Worm (Caenorhabditis elegans) whole organism, midembryonic: Measurements from ENCODE around the gene rpl-7A.

Source experiments
- T22C8.4 ChIP-seq: fragments of 200-800 bp; sonication (Bioruptor generic); IDR thresholded peaks from 2 replicates; pipeline ENCODE4 v1.3.6; 2022; ENCODE audit warnings: missing genetic modification characterization, missing compliant biosample characterization
- cog-1 ChIP-seq: sonication (generic microtip); optimal IDR thresholded peaks from 2 replicates; lab custom pipeline; 2016; ENCODE audit warnings: missing genetic modification characterization, missing compliant biosample characterization
- flt-1 ChIP-seq: fragments of 200-800 bp; sonication (Bioruptor generic); IDR thresholded peaks from 2 replicates; pipeline ENCODE4 v1.3.6; 2022; ENCODE audit warnings: missing genetic modification characterization, missing compliant biosample characterization
- klf-2 ChIP-seq: fragments of 200-800 bp; sonication (Bioruptor generic); conservative IDR thresholded peaks from 2 replicates; pipeline ENCODE4 v1.3.6; 2022; ENCODE audit warnings: missing genetic modification reagents, missing genetic modification characterization, missing compliant biosample characterization
- med-1 ChIP-seq: sonication (generic microtip); optimal IDR thresholded peaks from 2 replicates; lab custom pipeline; 2017; ENCODE audit warnings: missing genetic modification characterization, mild to moderate bottlenecking, missing compliant biosample characterization, antibody characterized with exemption, missing genetic modification reagents; ENCODE audit not compliant: insufficient read depth
- ref-1 ChIP-seq: fragments of 200-800 bp; sonication (Bioruptor generic); conservative IDR thresholded peaks from 2 replicates; pipeline ENCODE4 v1.3.6; 2022; ENCODE audit warnings: missing genetic modification reagents, missing genetic modification characterization, missing compliant biosample characterization
- tab-1 ChIP-seq: fragments of 200-800 bp; sonication (Bioruptor generic); IDR thresholded peaks from 2 replicates; pipeline ENCODE4 v1.3.6; 2022; ENCODE audit warnings: missing genetic modification characterization, missing compliant biosample characterization
- ztf-23 ChIP-seq: fragments of 200-800 bp; sonication (Bioruptor generic); IDR thresholded peaks from 2 replicates; pipeline ENCODE4 v1.3.6; 2022; ENCODE audit warnings: missing genetic modification reagents, missing genetic modification characterization, missing compliant biosample characterization
- ztf-29 ChIP-seq: fragments of 200-800 bp; sonication (Bioruptor generic); IDR thresholded peaks from 2 replicates; pipeline ENCODE4 v1.3.6; 2022; ENCODE audit warnings: missing genetic modification reagents, missing genetic modification characterization, missing compliant biosample characterization

rpl-7A gene

DNA sequence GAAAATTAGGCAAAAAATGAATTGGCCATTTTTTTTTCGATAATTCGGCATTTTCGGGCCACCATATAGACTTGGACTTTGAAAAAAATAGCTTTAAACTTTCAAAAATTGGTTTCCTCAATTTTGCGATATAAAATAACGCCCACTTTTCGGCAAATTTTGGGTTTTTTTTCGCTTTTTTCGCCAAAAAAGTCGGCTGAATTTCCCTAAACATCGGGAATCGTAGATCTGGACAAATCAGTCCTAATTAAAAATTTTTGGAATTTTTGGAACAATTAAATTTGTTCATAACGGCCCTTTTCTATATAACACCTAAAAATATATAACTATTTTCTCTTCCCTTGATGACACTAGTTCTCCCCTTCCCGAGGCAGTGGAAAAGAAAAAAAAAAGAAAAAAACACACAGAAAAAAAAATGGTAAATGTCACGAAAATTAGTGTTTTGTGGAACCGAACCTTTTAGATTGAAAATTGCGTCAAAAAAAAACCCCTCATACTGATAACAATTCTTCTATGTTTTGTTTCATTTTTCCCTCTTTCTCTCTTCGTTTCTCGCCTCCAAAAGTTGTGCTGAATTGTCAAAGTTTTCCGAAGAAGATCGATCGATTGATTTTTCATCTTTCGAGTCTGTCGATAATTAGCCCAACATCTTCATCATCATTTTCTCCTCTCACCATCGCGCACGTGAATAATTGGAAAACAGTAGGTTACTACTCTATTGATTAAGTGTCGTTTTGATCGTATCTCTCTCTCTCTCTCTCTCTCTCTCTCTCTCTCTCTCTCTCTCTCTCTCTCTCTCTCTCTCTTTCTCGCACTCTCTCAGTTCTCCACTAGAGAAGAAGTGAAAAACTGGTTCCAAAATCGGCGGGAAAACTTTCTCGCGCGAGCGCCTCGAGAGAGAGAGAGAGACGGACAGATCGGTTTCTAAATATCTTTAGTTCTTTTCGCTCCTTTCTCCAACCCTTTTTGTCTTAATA is 10.2 kb upstream of the rpl-7A start, which contains the start of gene Y24D9A.6:
Y24D9A.6 (minus strand) TSS at position 51 of the 977 bp plus-strand sequence.
- TF ChIP-seq ref-1 (GFP tag; lab: Robert Waterston, UW) (no peak), T22C8.4 (GFP tag; lab: Robert Waterston, UW) (peak; percentile 51; the same call in 1 of the 2 replicates)

- no peak for TF ChIP-seq med-1 (GFP tag; lab: Kevin White, UChicago)
- TF ChIP-seq T22C8.4 (GFP tag; lab: Robert Waterston, UW): no peak
- TF ChIP-seq klf-2 (GFP tag; lab: Robert Waterston, UW): no peak
- TF ChIP-seq tab-1 (GFP tag; lab: Robert Waterston, UW): 0 out of 2 replicates have a peak, but pooled peaks have one; percentile 58
- no peak for TF ChIP-seq cog-1 (tag; lab: Kevin White, UChicago)
- no peak for TF ChIP-seq ztf-29 (GFP tag; lab: Robert Waterston, UW)
- TF ChIP-seq flt-1: 0 out of 2 replicates have a peak, but pooled peaks have one; percentile 13
- TF ChIP-seq ztf-23: 0 out of 2 replicates have a peak, but pooled peaks have one; percentile 21
- no peak for TF ChIP-seq ref-1 (GFP tag; lab: Robert Waterston, UW)
Measured at ce11 chrIV:4399418-4400136, 9.2 kb upstream of the rpl-7A start.

DNA sequence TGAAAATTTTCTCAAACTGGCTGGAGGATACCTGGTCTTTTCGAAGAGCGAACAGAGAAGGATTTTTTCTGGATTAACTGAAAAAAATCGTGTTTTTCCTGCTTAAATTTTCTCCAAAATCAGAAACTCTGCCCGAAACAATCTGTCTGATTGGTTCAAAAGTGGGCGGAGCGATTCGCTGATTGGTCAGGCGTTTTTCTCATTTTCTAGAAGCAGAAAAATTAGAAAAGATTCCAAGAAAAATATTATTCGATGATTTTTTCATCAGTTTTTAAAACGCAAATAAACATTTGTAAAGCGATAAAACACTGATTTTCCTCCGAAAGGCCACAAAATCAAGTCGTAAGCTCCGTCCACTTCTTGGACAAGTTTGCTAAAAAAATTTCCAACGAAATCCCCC is 8.5 kb upstream of the rpl-7A start:
- TF ChIP-seq klf-2 (GFP tag; lab: Robert Waterston, UW) (no peak), tab-1 (GFP tag; lab: Robert Waterston, UW) (no peak), ztf-23 (no peak), flt-1 (no peak), ztf-29 (GFP tag; lab: Robert Waterston, UW) (no peak), cog-1 (tag; lab: Kevin White, UChicago) (no peak), T22C8.4 (GFP tag; lab: Robert Waterston, UW) (no peak), ref-1 (GFP tag; lab: Robert Waterston, UW) (no peak), med-1 (GFP tag; lab: Kevin White, UChicago) (no peak)

- TF ChIP-seq T22C8.4 (GFP tag; lab: Robert Waterston, UW) (no peak), ztf-23 (peak; percentile 38; the same call in 1 of the 2 replicates), flt-1 (no peak), klf-2 (GFP tag; lab: Robert Waterston, UW) (no peak)
Measured at ce11 chrIV:4398420-4398819, 8.0 kb upstream of the rpl-7A start.

DNA sequence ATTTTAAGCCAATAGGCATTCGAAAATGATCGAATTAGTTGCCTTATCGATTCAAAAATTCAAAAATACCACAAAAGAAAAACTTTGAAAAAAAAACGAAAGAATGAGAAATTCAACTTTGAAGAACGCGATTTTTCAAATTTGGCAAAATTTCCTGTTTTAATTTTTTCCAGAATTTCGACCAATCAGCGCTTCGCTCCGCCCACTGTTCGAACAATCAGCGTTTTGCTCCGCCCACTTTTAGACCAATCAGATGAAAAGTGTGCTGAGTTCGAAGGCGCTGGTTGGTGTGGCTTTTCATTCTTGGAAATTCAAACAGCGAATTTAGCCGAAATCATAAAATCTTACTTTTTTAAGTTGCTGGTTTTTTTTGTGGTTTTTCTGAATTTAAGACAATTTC is 7.2 kb upstream of the rpl-7A start:
- TF ChIP-seq klf-2 (GFP tag; lab: Robert Waterston, UW) (no peak), ztf-29 (GFP tag; lab: Robert Waterston, UW) (no peak), ref-1 (GFP tag; lab: Robert Waterston, UW) (no peak), ztf-23 (no peak), med-1 (GFP tag; lab: Kevin White, UChicago) (no peak), flt-1 (no peak), cog-1 (tag; lab: Kevin White, UChicago) (no peak), T22C8.4 (GFP tag; lab: Robert Waterston, UW) (no peak), tab-1 (GFP tag; lab: Robert Waterston, UW) (no peak)

DNA sequence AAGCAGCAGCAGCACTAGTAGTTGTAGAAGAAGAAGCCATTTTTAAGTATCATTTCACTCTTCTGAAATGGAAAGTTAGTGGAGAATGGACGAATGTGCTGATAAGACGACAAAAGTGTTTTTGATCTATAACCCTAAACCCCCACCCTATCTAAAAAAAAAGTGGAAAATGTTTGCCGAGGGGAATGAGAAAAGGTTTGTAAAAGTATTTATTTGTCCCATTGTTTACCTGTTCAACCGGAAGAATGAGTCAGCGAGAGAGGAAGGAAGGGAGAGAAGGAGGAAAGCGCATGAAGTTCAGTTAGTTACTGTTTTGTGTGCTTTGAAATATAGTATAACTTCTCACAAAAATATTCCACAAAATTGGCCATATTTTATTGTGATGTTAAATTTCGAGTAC is 6.7 kb upstream of the rpl-7A start:
- TF ChIP-seq ztf-23: no peak
- TF ChIP-seq ref-1 (GFP tag; lab: Robert Waterston, UW): no peak
- TF ChIP-seq klf-2 (GFP tag; lab: Robert Waterston, UW): no peak
- TF ChIP-seq cog-1 (tag; lab: Kevin White, UChicago): no peak
- no peak for TF ChIP-seq ztf-29 (GFP tag; lab: Robert Waterston, UW)
- no peak for TF ChIP-seq med-1 (GFP tag; lab: Kevin White, UChicago)
- no peak for TF ChIP-seq flt-1
- TF ChIP-seq T22C8.4 (GFP tag; lab: Robert Waterston, UW): no peak
- TF ChIP-seq tab-1 (GFP tag; lab: Robert Waterston, UW): no peak

ce11 chrIV:4396052-4396821 is 5.8 kb upstream of the rpl-7A start:
- TF ChIP-seq ztf-29 (GFP tag; lab: Robert Waterston, UW): no peak

- TF ChIP-seq tab-1 (GFP tag; lab: Robert Waterston, UW): no peak
- no peak for TF ChIP-seq T22C8.4 (GFP tag; lab: Robert Waterston, UW)
- no peak for TF ChIP-seq ztf-23
- TF ChIP-seq ref-1 (GFP tag; lab: Robert Waterston, UW): no peak
- TF ChIP-seq klf-2 (GFP tag; lab: Robert Waterston, UW): no peak
- TF ChIP-seq cog-1 (tag; lab: Kevin White, UChicago): no peak
- TF ChIP-seq flt-1: no peak
- TF ChIP-seq med-1 (GFP tag; lab: Kevin White, UChicago): no peak
- no peak for TF ChIP-seq ztf-29 (GFP tag; lab: Robert Waterston, UW)
Measured at ce11 chrIV:4395555-4395954, 5.2 kb upstream of the rpl-7A start.
